Fruit fly (Drosophila melanogaster) whole organism, pupa: Measurements from ENCODE around the gene Proc.

Experiments
- CG10348 ChIP-seq: fragments of 200-800 bp; sonication (Bioruptor generic); IDR thresholded peaks from 2 replicates; pipeline ENCODE4 v1.3.6; 2022; ENCODE audit warnings: missing biosample characterization, missing genetic modification characterization
- CG12605 ChIP-seq: fragments of 200-800 bp; sonication (Bioruptor generic); IDR thresholded peaks from 2 replicates; pipeline ENCODE4 v1.3.6; 2022; ENCODE audit warnings: missing biosample characterization, missing genetic modification characterization
- CG13204 ChIP-seq: fragments of 200-800 bp; sonication (Bioruptor generic); optimal IDR thresholded peaks from 2 replicates; lab custom pipeline; 2018; ENCODE audit warnings: missing biosample characterization, mild to moderate bottlenecking, missing genetic modification characterization, moderate library complexity
- CG15710 ChIP-seq: fragments of 200-800 bp; sonication (Bioruptor generic); optimal IDR thresholded peaks from 2 replicates; lab custom pipeline; 2018; ENCODE audit warnings: missing biosample characterization, mild to moderate bottlenecking, missing genetic modification characterization, moderate library complexity
- CG32121 ChIP-seq: fragments of 200-800 bp; sonication (Bioruptor generic); IDR thresholded peaks from 2 replicates; pipeline ENCODE4 v1.3.6; 2022; ENCODE audit warnings: missing biosample characterization, missing genetic modification characterization
- CG8159 ChIP-seq: fragments of 200-800 bp; sonication (Bioruptor generic); optimal IDR thresholded peaks from 3 replicates; lab custom pipeline; 2018; ENCODE audit warnings: missing biosample characterization, mild to moderate bottlenecking, missing genetic modification characterization, moderate library complexity
- CG8301 ChIP-seq: fragments of 200-800 bp; sonication (Bioruptor generic); optimal IDR thresholded peaks from 2 replicates; lab custom pipeline; 2018; ENCODE audit warnings: missing biosample characterization, mild to moderate bottlenecking, missing genetic modification characterization
- CG9948 ChIP-seq: fragments of 200-800 bp; sonication (Bioruptor generic); optimal IDR thresholded peaks from 2 replicates; lab custom pipeline; 2018; ENCODE audit warnings: missing biosample characterization, mild to moderate bottlenecking, missing genetic modification characterization, moderate library complexity
- EcR ChIP-seq: fragments of 200-800 bp; sonication (Bioruptor generic); optimal IDR thresholded peaks from 3 replicates; lab custom pipeline; 2019; ENCODE audit warnings: missing biosample characterization, missing genetic modification characterization, mild to moderate bottlenecking, moderate library complexity, missing genetic modification reagents
- Ets98B ChIP-seq: fragments of 200-800 bp; sonication (Bioruptor generic); IDR thresholded peaks from 2 replicates; pipeline ENCODE4 v1.3.6; 2022; ENCODE audit warnings: missing biosample characterization, missing genetic modification characterization
- Pif1B ChIP-seq: fragments of 200-800 bp; sonication (Bioruptor generic); optimal IDR thresholded peaks from 3 replicates; lab custom pipeline; 2016; ENCODE audit warnings: missing biosample characterization, missing genetic modification characterization
- Snoo ChIP-seq: fragments of 200-800 bp; sonication (Bioruptor generic); optimal IDR thresholded peaks from 3 replicates; lab custom pipeline; 2017; ENCODE audit warnings: missing biosample characterization, mild to moderate bottlenecking, missing genetic modification characterization, inconsistent platforms
- gl ChIP-seq: fragments of 200-800 bp; sonication (Bioruptor generic); optimal IDR thresholded peaks from 2 replicates; lab custom pipeline; 2018; ENCODE audit warnings: missing biosample characterization, mild to moderate bottlenecking, missing genetic modification characterization
- rn ChIP-seq: fragments of 200-800 bp; sonication (Bioruptor generic); IDR thresholded peaks from 2 replicates; pipeline ENCODE4 v1.3.6; 2022; ENCODE audit warnings: missing biosample characterization, missing genetic modification characterization

DNA sequence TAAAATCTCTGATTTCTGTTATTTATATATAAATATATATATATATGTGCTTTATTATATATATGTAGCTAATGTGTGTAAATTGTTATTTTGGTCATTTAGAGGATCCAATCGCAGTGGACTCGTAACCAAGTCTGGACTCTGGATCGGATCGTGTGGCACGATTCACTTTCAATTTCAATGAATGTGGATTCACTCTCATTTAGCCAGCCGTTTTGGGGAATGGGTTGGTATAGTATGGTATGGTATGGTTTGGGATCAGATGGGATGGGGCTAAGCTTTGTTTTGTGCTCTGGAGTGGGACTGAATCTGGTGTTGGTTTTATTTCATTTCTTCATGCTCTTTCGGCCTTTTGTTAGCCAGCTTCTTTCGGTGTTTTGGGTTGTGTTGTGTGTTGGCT, 9.5 kb downstream of the Proc start:
- no peak for TF ChIP-seq gl (tag; lab: Kevin White, UChicago)
- no peak for TF ChIP-seq CG15710 (tag; lab: Kevin White, UChicago)
- TF ChIP-seq CG32121, result no peak
- TF ChIP-seq Ets98B (GFP tag; lab: Robert Waterston, UW), result no peak
- no peak for TF ChIP-seq Pif1B (GFP tag; lab: Kevin White, UChicago)
- TF ChIP-seq CG9948 (tag; lab: Kevin White, UChicago), result no peak
- no peak for TF ChIP-seq EcR (GFP tag; lab: Kevin White, UChicago)
- no peak for TF ChIP-seq Snoo (tag; lab: Kevin White, UChicago)
- TF ChIP-seq CG10348, result no peak
- no peak for TF ChIP-seq CG8301 (tag; lab: Kevin White, UChicago)
- TF ChIP-seq CG13204 (GFP tag; lab: Kevin White, UChicago), result no peak
- no peak for TF ChIP-seq CG8159 (tag; lab: Kevin White, UChicago)
- TF ChIP-seq CG12605, result no peak
- no peak for TF ChIP-seq rn
